Worm (Caenorhabditis elegans) whole organism, L2 larva: ENCODE data around the gene msp-32.
"Not testable (repeated sequence)": the region's sequence is repeated elsewhere in the genome, so short reads cannot be mapped to it uniquely, and the experiment has no call there.

Experiments used
- C34F6.9 ChIP-seq: fragments of 150-350 bp; optimal IDR thresholded peaks from 2 replicates; lab custom pipeline; 2014; ENCODE audit warnings: missing biosample characterization, missing genetic modification characterization
- F13H6.1 ChIP-seq: sonication (generic microtip); optimal IDR thresholded peaks from 2 replicates; lab custom pipeline; 2016; ENCODE audit warnings: missing genetic modification characterization, missing compliant biosample characterization
- R02D3.7 ChIP-seq: fragments of 150-350 bp; optimal IDR thresholded peaks from 2 replicates; lab custom pipeline; 2014; ENCODE audit warnings: missing biosample characterization, missing genetic modification characterization
- Y55F3AM.14 ChIP-seq: fragments of 200-800 bp; sonication (Bioruptor generic); optimal IDR thresholded peaks from 2 replicates; lab custom pipeline; 2018; ENCODE audit warnings: mild to moderate bottlenecking, missing genetic modification characterization, missing compliant biosample characterization
- ZK546.5 ChIP-seq: sonication (generic microtip); optimal IDR thresholded peaks from 2 replicates; lab custom pipeline; 2017; ENCODE audit warnings: missing biosample characterization, missing genetic modification characterization
- aly-2 ChIP-seq: fragments of 150-350 bp; optimal IDR thresholded peaks from 2 replicates; lab custom pipeline; 2014; ENCODE audit warnings: missing biosample characterization, missing genetic modification characterization
- ama-1 ChIP-seq: fragments of 150-350 bp; optimal IDR thresholded peaks from 2 replicates; lab custom pipeline; 2018; ENCODE audit warnings: inconsistent platforms
- blmp-1 ChIP-seq: sonication (generic microtip); optimal IDR thresholded peaks from 2 replicates; lab custom pipeline; 2017; ENCODE audit warnings: missing genetic modification characterization, mild to moderate bottlenecking, missing compliant biosample characterization, antibody characterized with exemption, moderate library complexity; ENCODE audit not compliant: insufficient read depth
- ceh-16 ChIP-seq: fragments of 150-350 bp; optimal IDR thresholded peaks from 2 replicates; lab custom pipeline; 2014; ENCODE audit warnings: missing biosample characterization, missing genetic modification characterization
- crh-2 ChIP-seq: sonication (generic microtip); optimal IDR thresholded peaks from 2 replicates; lab custom pipeline; 2017; ENCODE audit warnings: missing biosample characterization, missing genetic modification characterization
- dmd-4 ChIP-seq: sonication (generic microtip); optimal IDR thresholded peaks from 2 replicates; lab custom pipeline; 2017; ENCODE audit warnings: missing biosample characterization, missing genetic modification characterization
- elt-1 ChIP-seq: fragments of 150-350 bp; optimal IDR thresholded peaks from 2 replicates; lab custom pipeline; 2014; ENCODE audit warnings: missing biosample characterization, missing genetic modification characterization
- fos-1 ChIP-seq: fragments of 150-350 bp; optimal IDR thresholded peaks from 2 replicates; lab custom pipeline; 2014; ENCODE audit warnings: missing biosample characterization, missing genetic modification characterization
- gmeb-1 ChIP-seq: fragments of 150-350 bp; optimal IDR thresholded peaks from 2 replicates; lab custom pipeline; 2014; ENCODE audit warnings: missing biosample characterization, missing genetic modification characterization
- lin-11 ChIP-seq: fragments of 150-350 bp; sonication (generic microtip); optimal IDR thresholded peaks from 2 replicates; lab custom pipeline; 2014; ENCODE audit warnings: missing biosample characterization, missing genetic modification characterization, inconsistent platforms, mixed read lengths
- lin-13 ChIP-seq: fragments of 150-350 bp; optimal IDR thresholded peaks from 2 replicates; lab custom pipeline; 2014; ENCODE audit warnings: missing biosample characterization, missing genetic modification reagents, missing genetic modification characterization
- lin-39 ChIP-seq: fragments of 150-350 bp; optimal IDR thresholded peaks from 2 replicates; lab custom pipeline; 2014; ENCODE audit warnings: missing biosample characterization, missing genetic modification reagents, missing genetic modification characterization
- lsy-2 ChIP-seq, 2 experiments: fragments of 150-350 bp in 1 of 2; sonication (generic microtip) in 1 of 2; optimal IDR thresholded peaks; 2 replicates each; lab custom pipeline; 2014 to 2017; ENCODE audit warnings: missing biosample characterization in 2 of 2, missing genetic modification characterization in 2 of 2
- mab-5 ChIP-seq: fragments of 150-350 bp; optimal IDR thresholded peaks from 2 replicates; lab custom pipeline; 2014; ENCODE audit warnings: missing biosample characterization, missing genetic modification characterization
- mbf-1 ChIP-seq: sonication (generic microtip); optimal IDR thresholded peaks from 2 replicates; lab custom pipeline; 2017; ENCODE audit warnings: missing biosample characterization, missing genetic modification characterization
- mdl-1 ChIP-seq, 2 experiments: fragments of 150-350 bp in 1 of 2; sonication (generic microtip) in 1 of 2; optimal IDR thresholded peaks; 2 replicates each; lab custom pipeline; 2017; ENCODE audit warnings: missing biosample characterization in 2 of 2, missing genetic modification characterization in 2 of 2
- nhr-10 ChIP-seq: sonication (generic microtip); optimal IDR thresholded peaks from 2 replicates; lab custom pipeline; 2017; ENCODE audit warnings: missing biosample characterization, missing genetic modification characterization
- nhr-11 ChIP-seq: fragments of 150-350 bp; optimal IDR thresholded peaks from 2 replicates; lab custom pipeline; 2014; ENCODE audit warnings: missing biosample characterization, missing genetic modification characterization
- nhr-21 ChIP-seq: fragments of 150-350 bp; optimal IDR thresholded peaks from 2 replicates; lab custom pipeline; 2014; ENCODE audit warnings: missing biosample characterization, missing genetic modification characterization
- nhr-23 ChIP-seq: fragments of 150-350 bp; optimal IDR thresholded peaks from 2 replicates; lab custom pipeline; 2014; ENCODE audit warnings: missing biosample characterization, missing genetic modification reagents, missing genetic modification characterization
- nhr-237 ChIP-seq: fragments of 150-350 bp; optimal IDR thresholded peaks from 2 replicates; lab custom pipeline; 2014; ENCODE audit warnings: missing biosample characterization, missing genetic modification characterization
- nhr-25 ChIP-seq: fragments of 150-350 bp; sonication (generic microtip); optimal IDR thresholded peaks from 3 replicates; lab custom pipeline; 2014; ENCODE audit warnings: missing biosample characterization, missing genetic modification characterization
- nhr-77 ChIP-seq: fragments of 150-350 bp; optimal IDR thresholded peaks from 2 replicates; lab custom pipeline; 2014; ENCODE audit warnings: missing biosample characterization, missing genetic modification characterization
- peb-1 ChIP-seq: fragments of 150-350 bp; optimal IDR thresholded peaks from 2 replicates; lab custom pipeline; 2014; ENCODE audit warnings: missing biosample characterization, missing genetic modification characterization
- skn-1 ChIP-seq: sonication (generic microtip); optimal IDR thresholded peaks from 2 replicates; lab custom pipeline; 2017; ENCODE audit warnings: missing biosample characterization, missing genetic modification characterization
- sma-3 ChIP-seq: sonication (generic microtip); optimal IDR thresholded peaks from 2 replicates; lab custom pipeline; 2016; ENCODE audit warnings: missing genetic modification reagents, missing genetic modification characterization, missing compliant biosample characterization
- sma-9 ChIP-seq, 2 experiments: fragments of 150-350 bp in 1 of 2; sonication (generic microtip) in 1 of 2; optimal IDR thresholded peaks; 2 replicates each; lab custom pipeline; 2014 to 2016; ENCODE audit warnings: missing genetic modification characterization in 2 of 2, mild to moderate bottlenecking in 1 of 2, missing biosample characterization in 1 of 2, missing compliant biosample characterization in 1 of 2, missing genetic modification reagents in 1 of 2, moderate library complexity in 1 of 2
- snpc-4 ChIP-seq: fragments of 150-350 bp; optimal IDR thresholded peaks from 2 replicates; lab custom pipeline; 2014; ENCODE audit warnings: missing biosample characterization, missing genetic modification characterization
- unc-39 ChIP-seq: fragments of 150-350 bp; optimal IDR thresholded peaks from 2 replicates; lab custom pipeline; 2014; ENCODE audit warnings: missing biosample characterization, missing genetic modification characterization
- unc-55 ChIP-seq: fragments of 150-350 bp; sonication (generic microtip); optimal IDR thresholded peaks from 3 replicates; lab custom pipeline; 2014; ENCODE audit warnings: missing biosample characterization, missing genetic modification reagents, missing genetic modification characterization
- unc-62 ChIP-seq: fragments of 150-350 bp; optimal IDR thresholded peaks from 2 replicates; lab custom pipeline; 2014; ENCODE audit warnings: missing biosample characterization, missing genetic modification reagents, missing genetic modification characterization
- zag-1 ChIP-seq: fragments of 150-350 bp; optimal IDR thresholded peaks from 2 replicates; lab custom pipeline; 2014; ENCODE audit warnings: missing biosample characterization, missing genetic modification characterization
- ztf-1 ChIP-seq: fragments of 200-800 bp; sonication (Bioruptor generic); conservative IDR thresholded peaks from 2 replicates; pipeline ENCODE4 v1.3.6; 2022; ENCODE audit warnings: missing genetic modification characterization, missing compliant biosample characterization
- ztf-11 ChIP-seq: sonication (generic microtip); optimal IDR thresholded peaks from 2 replicates; lab custom pipeline; 2017; ENCODE audit warnings: missing biosample characterization, missing genetic modification characterization

Gene msp-32

DNA sequence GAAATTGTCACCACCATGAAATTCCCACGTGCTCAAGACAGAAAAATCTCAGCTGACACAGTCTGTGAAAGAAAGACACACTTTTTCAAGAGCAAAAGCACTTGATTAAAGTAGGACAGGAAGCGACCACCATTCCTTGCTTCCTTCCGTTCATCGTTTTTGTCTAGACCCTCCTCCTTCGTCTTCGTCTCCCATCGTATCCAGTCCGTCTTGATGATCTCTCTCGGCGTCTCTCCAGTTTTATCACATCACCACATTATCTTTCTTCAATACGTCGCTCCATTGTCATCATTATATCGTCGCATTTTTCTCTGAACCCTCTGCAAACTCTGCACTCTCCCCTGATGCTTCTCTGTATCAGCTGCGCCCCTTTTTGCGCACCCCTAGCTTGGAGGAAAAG, 9.5 kb downstream of the msp-32 start (continued):
- peak; percentile 62 for TF ChIP-seq unc-55 (GFP tag; lab: Kevin White, UChicago)
- TF ChIP-seq, all 48 proteins: peak for 11

ce11 chrII:4914214-4914613, 15.6 kb downstream of the msp-32 start, which contains the start of gene R05F9.11:
Gene R05F9.11 (minus strand): TSS chrII:4914218.
- no peak for TF ChIP-seq lin-39
- no peak for TF ChIP-seq C34F6.9 (tag; lab: Kevin White, UChicago)
- TF ChIP-seq nhr-21 (tag; lab: Kevin White, UChicago): no peak
- no peak for TF ChIP-seq mbf-1 (tag; lab: Kevin White, UChicago)
- no peak for TF ChIP-seq ama-1
- no peak for TF ChIP-seq ztf-11 (tag; lab: Kevin White, UChicago)
- no peak for TF ChIP-seq nhr-25
- TF ChIP-seq lin-13 (GFP tag; lab: Kevin White, UChicago): no peak
- TF ChIP-seq nhr-10 (tag; lab: Kevin White, UChicago): no peak
- no peak for TF ChIP-seq snpc-4 (tag; lab: Kevin White, UChicago)
- TF ChIP-seq ceh-16: no peak

- no peak for TF ChIP-seq skn-1 (tag; lab: Kevin White, UChicago)
- TF ChIP-seq ZK546.5 (tag; lab: Kevin White, UChicago): no peak
- no peak for TF ChIP-seq dmd-4 (tag; lab: Kevin White, UChicago)
- TF ChIP-seq nhr-10 (tag; lab: Kevin White, UChicago): no peak
- TF ChIP-seq mbf-1 (tag; lab: Kevin White, UChicago): no peak
- no peak for TF ChIP-seq lin-11 (tag; lab: Kevin White, UChicago)
- TF ChIP-seq nhr-23 (tag; lab: Kevin White, UChicago): no peak
- TF ChIP-seq nhr-237 (tag; lab: Kevin White, UChicago): no peak
- no peak for TF ChIP-seq nhr-77
- TF ChIP-seq blmp-1: no peak
- TF ChIP-seq F13H6.1 (tag; lab: Kevin White, UChicago): no peak
- TF ChIP-seq aly-2 (tag; lab: Kevin White, UChicago): no peak
- TF ChIP-seq unc-39 (tag; lab: Kevin White, UChicago): no peak
- no peak for TF ChIP-seq ama-1
- no peak for TF ChIP-seq fos-1 (tag; lab: Kevin White, UChicago)
- no peak for TF ChIP-seq nhr-25
- TF ChIP-seq crh-2 (tag; lab: Kevin White, UChicago): no peak
- no peak for TF ChIP-seq gmeb-1
- TF ChIP-seq mab-5 (tag; lab: Kevin White, UChicago): no peak
- no peak for TF ChIP-seq nhr-11
These were observed 16.9 kb downstream of the msp-32 start for ce11 chrII:4915572-4915971.

DNA sequence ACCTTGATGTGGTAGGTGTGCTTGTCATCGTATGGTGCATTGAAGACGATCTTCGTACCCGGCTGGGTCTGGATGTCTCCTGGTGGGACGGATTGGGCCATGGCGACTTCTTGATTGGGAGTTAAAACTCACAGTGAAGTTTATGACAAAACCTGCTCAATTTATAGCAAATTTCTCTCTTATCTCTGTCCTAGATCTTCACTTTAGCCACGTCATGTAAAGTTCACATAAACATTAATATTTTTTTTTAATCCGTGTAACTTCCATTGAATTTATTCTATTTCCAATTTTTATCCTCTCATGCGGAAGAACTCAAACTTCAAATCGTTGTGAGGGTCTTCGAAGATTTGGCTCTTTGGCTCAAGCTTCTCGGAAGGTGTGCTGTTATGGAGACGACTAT, 17.8 kb downstream of the msp-32 start, which contains the start of gene msp-31:
Gene msp-31 (minus strand): TSS at position 101 of the 400 bp plus-strand sequence.
- not testable (repeated sequence) for TF ChIP-seq lsy-2 (tag; optimal IDR thresholded peaks at IDR 0.05; lab: Kevin White, UChicago); nhr-25; unc-62 (GFP tag; lab: Kevin White, UChicago)

- TF ChIP-seq elt-1 (tag; lab: Kevin White, UChicago): no peak
- no peak for TF ChIP-seq nhr-21 (tag; lab: Kevin White, UChicago)
- no peak for TF ChIP-seq lin-13 (GFP tag; lab: Kevin White, UChicago)
- TF ChIP-seq unc-39 (tag; lab: Kevin White, UChicago): no peak
- peak; percentile 43 for TF ChIP-seq nhr-25
- no peak for TF ChIP-seq crh-2 (tag; lab: Kevin White, UChicago)
- TF ChIP-seq Y55F3AM.14 (GFP tag; lab: Kevin White, UChicago): no peak
- TF ChIP-seq sma-9 (GFP tag; optimal IDR thresholded peaks at IDR 0.05; lab: Kevin White, UChicago): peak; percentile 3
- TF ChIP-seq sma-9 (tag; optimal IDR thresholded peaks at IDR 0.05; lab: Kevin White, UChicago): no peak
- no peak for TF ChIP-seq mab-5 (tag; lab: Kevin White, UChicago)
- TF ChIP-seq blmp-1: no peak
- TF ChIP-seq nhr-23 (tag; lab: Kevin White, UChicago): no peak
- no peak for TF ChIP-seq ceh-16
- TF ChIP-seq nhr-11: no peak
- no peak for TF ChIP-seq unc-55 (GFP tag; lab: Kevin White, UChicago)
- peak; percentile 65 for TF ChIP-seq sma-3
- TF ChIP-seq zag-1 (tag; lab: Kevin White, UChicago): no peak
- no peak for TF ChIP-seq ztf-1 (GFP tag; lab: Robert Waterston, UW)
- no peak for TF ChIP-seq nhr-77
- no peak for TF ChIP-seq R02D3.7 (tag; lab: Kevin White, UChicago)
- TF ChIP-seq mdl-1 (tag; optimal IDR thresholded peaks at IDR 0.05; lab: Kevin White, UChicago): no peak
- no peak for TF ChIP-seq fos-1 (tag; lab: Kevin White, UChicago)
- TF ChIP-seq peb-1: no peak
- TF ChIP-seq lsy-2 (tag; optimal IDR thresholded peaks at IDR 0.05; lab: Kevin White, UChicago): no peak
These were observed 19.9 kb downstream of the msp-32 start for ce11 chrII:4918501-4919021.
